Worm (Caenorhabditis elegans): Measurements from ENCODE around the gene gpd-1.

Gene gpd-1

DNA sequence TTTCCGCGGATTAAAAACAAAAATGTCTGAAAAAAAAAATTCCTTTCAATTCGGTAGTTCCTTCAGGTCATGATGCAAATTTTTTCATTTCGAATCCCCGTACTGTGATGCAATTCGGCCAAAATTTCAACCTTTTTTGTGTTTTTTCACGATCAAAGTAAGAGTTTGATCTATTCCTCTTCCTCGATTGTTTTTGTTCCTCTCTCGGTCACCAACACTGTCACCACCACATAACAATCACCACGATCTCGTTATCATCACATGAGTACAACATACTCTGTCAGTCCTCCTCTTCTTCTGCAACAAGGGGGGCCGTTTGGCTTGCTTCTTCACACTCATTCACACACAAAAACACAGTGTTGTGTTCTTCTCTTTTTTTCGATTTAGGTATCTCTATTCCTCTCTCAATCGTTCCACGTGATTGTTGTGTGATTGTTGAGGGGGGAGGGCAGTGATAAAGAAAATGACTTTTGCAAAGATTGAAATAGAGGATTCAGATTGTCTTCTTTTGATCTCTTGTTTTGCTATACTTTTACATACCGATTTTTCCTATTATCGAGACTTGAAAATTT is 3.6 kb upstream of the gpd-1 start:
- TF ChIP-seq bed-1 (GFP tag; IDR thresholded peaks at IDR 0.05) (no peak), snpc-3.4 (tag; optimal IDR thresholded peaks at IDR 0.05) (no peak), let-607 (tag; optimal IDR thresholded peaks at IDR 0.05) (no peak), snpc-1.3 (tag; optimal IDR thresholded peaks at IDR 0.05; ENCODE audit: insufficient read depth) (no peak), egrh-3 (GFP tag; IDR thresholded peaks at IDR 0.05) (0 out of 2 replicates have a peak, but pooled peaks have one; percentile 5), zim-3 (tag; optimal IDR thresholded peaks at IDR 0.05) (no peak), lin-35 (GFP tag; optimal IDR thresholded peaks at IDR 0.05) (peak in 1 of 3 experiments; percentile 65), die-1 (tag; optimal IDR thresholded peaks at IDR 0.05) (no peak), lin-54 (GFP tag; optimal IDR thresholded peaks at IDR 0.05) (no peak), B0336.3 (GFP tag; IDR thresholded peaks at IDR 0.05) (no peak), F39B2.1 (GFP tag; IDR thresholded peaks at IDR 0.05) (no peak), K11D2.4 (GFP tag; IDR thresholded peaks at IDR 0.05) (no peak), athp-1 (tag; optimal IDR thresholded peaks at IDR 0.05) (no peak), somi-1 (GFP tag; optimal IDR thresholded peaks at IDR 0.05) (peak; percentile 66), B0035.1 (tag; optimal IDR thresholded peaks at IDR 0.05) (no peak), mel-28 (tag; optimal IDR thresholded peaks at IDR 0.05; ENCODE audit: borderline replicate concordance) (no peak), B0019.2 (GFP tag; conservative IDR thresholded peaks at IDR 0.05) (no peak), snpc-4 (GFP tag; optimal IDR thresholded peaks at IDR 0.05) (no peak), snpc-4 (tag; optimal IDR thresholded peaks at IDR 0.05) (no peak), hlh-26 (GFP tag; conservative IDR thresholded peaks at IDR 0.05) (no peak), aptf-3 (GFP tag; IDR thresholded peaks at IDR 0.05) (no peak), hlh-12 (tag; optimal IDR thresholded peaks at IDR 0.05) (no peak), Y67H2A.10 (GFP tag; conservative IDR thresholded peaks at IDR 0.05) (no peak), attf-5 (GFP tag; optimal IDR thresholded peaks at IDR 0.05) (peak; percentile 7), unc-62 (GFP tag; optimal IDR thresholded peaks at IDR 0.05) (no peak), Y79H2A.3 (GFP tag; conservative IDR thresholded peaks at IDR 0.05) (no peak), fkh-3 (tag; optimal IDR thresholded peaks at IDR 0.05) (no peak), C06A6.2 (GFP tag; conservative IDR thresholded peaks at IDR 0.05) (peak; percentile 44; the same call in 1 of the 2 replicates), tbp1 (GFP tag; optimal IDR thresholded peaks at IDR 0.05) (peak; percentile 19), F57A8.1 (GFP tag; optimal IDR thresholded peaks at IDR 0.05) (no peak), madf-6 (GFP tag; IDR thresholded peaks at IDR 0.05) (no peak), nfya-2 (GFP tag; IDR thresholded peaks at IDR 0.05) (no peak), zfh-2 (GFP tag; conservative IDR thresholded peaks at IDR 0.05) (no peak), cebp-1 (GFP tag; IDR thresholded peaks at IDR 0.05) (no peak), cebp-1 (tag; optimal IDR thresholded peaks at IDR 0.05) (peak; percentile 13), ztf-18 (tag; optimal IDR thresholded peaks at IDR 0.05) (no peak), Y53F4B.3 (GFP tag; IDR thresholded peaks at IDR 0.05) (no peak), ceh-79 (tag; optimal IDR thresholded peaks at IDR 0.05) (no peak), him-1 (tag; optimal IDR thresholded peaks at IDR 0.05) (no peak), ekl-4 (GFP tag; IDR thresholded peaks at IDR 0.05) (no peak), rpc-1 (optimal IDR thresholded peaks at IDR 0.05) (no peak), rpc-1 (tag; optimal IDR thresholded peaks at IDR 0.05) (no peak), let-526 (GFP tag; IDR thresholded peaks at IDR 0.05) (no peak), nfyb-1 (GFP tag; IDR thresholded peaks at IDR 0.05) (no peak; the same call in 1 of the 2 replicates), lin-40 (tag; optimal IDR thresholded peaks at IDR 0.05) (no peak), sdz-38 (tag; optimal IDR thresholded peaks at IDR 0.05) (no peak), ceh-100 (GFP tag; IDR thresholded peaks at IDR 0.05) (no peak), ztf-22 (GFP tag; optimal IDR thresholded peaks at IDR 0.05) (no peak), attf-6 (GFP tag; IDR thresholded peaks at IDR 0.05) (no peak)
